Fruit fly (Drosophila melanogaster) whole organism, embryonic: ENCODE results near the gene Sc2.

Experiments used
- CG14710 ChIP-seq: fragments of 200-800 bp; sonication (Bioruptor generic); optimal IDR thresholded peaks from 3 replicates; lab custom pipeline; 2019; ENCODE audit warnings: missing biosample characterization, mild to moderate bottlenecking, missing genetic modification characterization, moderate library complexity
- CG14860 ChIP-seq: fragments of 200-800 bp; sonication (Bioruptor generic); IDR thresholded peaks from 3 replicates; pipeline ENCODE4 v1.3.6; 2022; ENCODE audit warnings: missing biosample characterization, missing genetic modification characterization; ENCODE audit not compliant: partially characterized antibody
- CG15514 ChIP-seq: fragments of 200-800 bp; sonication (Bioruptor generic); optimal IDR thresholded peaks from 3 replicates; lab custom pipeline; 2017; ENCODE audit warnings: missing biosample characterization, missing genetic modification characterization, mild to moderate bottlenecking, moderate library complexity, missing genetic modification reagents
- CG16813 ChIP-seq: fragments of 200-800 bp; sonication (Bioruptor generic); IDR thresholded peaks from 3 replicates; pipeline ENCODE4 v1.3.6; 2022; ENCODE audit warnings: missing biosample characterization, missing genetic modification characterization; ENCODE audit not compliant: partially characterized antibody
- CG17568 ChIP-seq: fragments of 200-800 bp; sonication (Bioruptor generic); optimal IDR thresholded peaks from 2 replicates; lab custom pipeline; 2018; ENCODE audit warnings: missing biosample characterization, mild to moderate bottlenecking, missing genetic modification characterization, moderate library complexity
- CG18599 ChIP-seq: fragments of 200-800 bp; sonication (Bioruptor generic); optimal IDR thresholded peaks from 3 replicates; lab custom pipeline; 2017; ENCODE audit warnings: missing biosample characterization, missing genetic modification characterization, mild to moderate bottlenecking, moderate library complexity, missing genetic modification reagents
- CG2712 ChIP-seq: fragments of 200-800 bp; optimal IDR thresholded peaks from 3 replicates; lab custom pipeline; 2019; ENCODE audit warnings: missing biosample characterization, mild to moderate bottlenecking, missing genetic modification characterization, moderate library complexity
- CG4617 ChIP-seq: fragments of 200-800 bp; sonication (Bioruptor generic); optimal IDR thresholded peaks from 3 replicates; lab custom pipeline; 2016; ENCODE audit warnings: missing biosample characterization, missing genetic modification characterization, borderline replicate concordance
- CG7963 ChIP-seq: fragments of 200-800 bp; sonication (Bioruptor generic); IDR thresholded peaks from 3 replicates; pipeline ENCODE4 v1.3.6; 2022; ENCODE audit warnings: missing biosample characterization, missing genetic modification characterization; ENCODE audit not compliant: partially characterized antibody
- CG9215 ChIP-seq: fragments of 200-800 bp; sonication (Bioruptor generic); IDR thresholded peaks from 2 replicates; pipeline ENCODE4 v1.3.6; 2022; ENCODE audit warnings: missing biosample characterization, missing genetic modification characterization
- CG9437 ChIP-seq: fragments of 200-800 bp; sonication (Bioruptor generic); optimal IDR thresholded peaks from 2 replicates; lab custom pipeline; 2018; ENCODE audit warnings: missing biosample characterization, mild to moderate bottlenecking, missing genetic modification characterization
- CHES-1-like ChIP-seq: fragments of 200-800 bp; sonication (Bioruptor generic); optimal IDR thresholded peaks from 2 replicates; lab custom pipeline; 2016; ENCODE audit warnings: missing biosample characterization, missing genetic modification characterization
- D19B ChIP-seq: fragments of 200-800 bp; sonication (Bioruptor generic); optimal IDR thresholded peaks from 2 replicates; lab custom pipeline; 2017; ENCODE audit warnings: missing biosample characterization, mild to moderate bottlenecking, missing genetic modification characterization
- Dll ChIP-seq: fragments of 200-800 bp; sonication (Bioruptor generic); IDR thresholded peaks from 4 replicates; pipeline ENCODE4 v1.3.6; 2022; ENCODE audit warnings: missing biosample characterization, missing genetic modification characterization; ENCODE audit not compliant: partially characterized antibody
- Doc3 ChIP-seq: fragments of 200-800 bp; sonication (Bioruptor generic); IDR thresholded peaks from 3 replicates; pipeline ENCODE4 v1.3.6; 2022; ENCODE audit warnings: missing biosample characterization, missing genetic modification characterization; ENCODE audit not compliant: partially characterized antibody
- E2f2 ChIP-seq: fragments of 200-800 bp; sonication (Bioruptor generic); IDR thresholded peaks from 2 replicates; pipeline ENCODE4 v1.3.6; 2022; ENCODE audit warnings: missing biosample characterization, missing genetic modification characterization
- Ets97D ChIP-seq: fragments of 200-800 bp; sonication (Bioruptor generic); optimal IDR thresholded peaks from 3 replicates; lab custom pipeline; 2016; ENCODE audit warnings: missing biosample characterization, missing genetic modification characterization
- Fer2 ChIP-seq: fragments of 200-800 bp; sonication (Bioruptor generic); optimal IDR thresholded peaks from 2 replicates; lab custom pipeline; 2018; ENCODE audit warnings: missing biosample characterization, mild to moderate bottlenecking, missing genetic modification characterization, moderate library complexity
- MESR4 ChIP-seq: fragments of 200-800 bp; sonication (Bioruptor generic); optimal IDR thresholded peaks from 2 replicates; lab custom pipeline; 2018; ENCODE audit warnings: missing biosample characterization, mild to moderate bottlenecking, missing genetic modification characterization, moderate library complexity
- Mad ChIP-seq: fragments of 200-800 bp; sonication (Bioruptor generic); optimal IDR thresholded peaks from 2 replicates; lab custom pipeline; 2016; ENCODE audit warnings: missing biosample characterization, missing genetic modification characterization
- Med ChIP-seq: fragments of 200-800 bp; sonication (Bioruptor generic); peaks from one replicate; lab custom pipeline; 2016; ENCODE audit warnings: missing biosample characterization, missing genetic modification characterization, mild to moderate bottlenecking, inconsistent platforms, moderate library complexity
- Pdp1 ChIP-seq, 2 experiments: fragments of 200-800 bp; sonication (Bioruptor generic); optimal IDR thresholded peaks; 3 replicates each; lab custom pipeline; 2016; ENCODE audit warnings: missing biosample characterization in 2 of 2, missing genetic modification characterization in 2 of 2, mild to moderate bottlenecking in 1 of 2, moderate library complexity in 1 of 2
- Ptx1 ChIP-seq: fragments of 200-800 bp; sonication (Bioruptor generic); IDR thresholded peaks from 2 replicates; pipeline ENCODE4 v1.3.6; 2022; ENCODE audit warnings: missing biosample characterization, missing genetic modification characterization
- Rfx ChIP-seq: fragments of 200-800 bp; sonication (Bioruptor generic); IDR thresholded peaks from 2 replicates; pipeline ENCODE4 v1.3.6; 2022; ENCODE audit warnings: missing biosample characterization, missing genetic modification characterization
- Scr ChIP-seq: fragments of 200-800 bp; sonication (Bioruptor generic); IDR thresholded peaks from 2 replicates; pipeline ENCODE4 v1.3.6; 2022; ENCODE audit warnings: missing biosample characterization, missing genetic modification characterization; ENCODE audit not compliant: partially characterized antibody
- Sin3A ChIP-seq: fragments of >200 bp; optimal IDR thresholded peaks from 2 replicates; lab custom pipeline; 2018
- Sry-δ ChIP-seq: fragments of 200-800 bp; sonication (Bioruptor generic); optimal IDR thresholded peaks from 2 replicates; lab custom pipeline; 2016; ENCODE audit warnings: missing biosample characterization, missing genetic modification characterization
- amos ChIP-seq: fragments of 200-800 bp; sonication (Bioruptor generic); IDR thresholded peaks from 2 replicates; pipeline ENCODE4 v1.3.6; 2022; ENCODE audit warnings: missing biosample characterization, missing genetic modification characterization; ENCODE audit not compliant: partially characterized antibody
- bbx ChIP-seq: fragments of 200-800 bp; sonication (Bioruptor generic); IDR thresholded peaks from 2 replicates; pipeline ENCODE4 v1.3.6; 2022; ENCODE audit warnings: missing biosample characterization, missing genetic modification characterization; ENCODE audit not compliant: partially characterized antibody
- bigmax ChIP-seq: fragments of 200-800 bp; sonication (Bioruptor generic); optimal IDR thresholded peaks from 2 replicates; lab custom pipeline; 2018; ENCODE audit warnings: missing biosample characterization, mild to moderate bottlenecking, missing genetic modification characterization
- bsh ChIP-seq, 2 experiments: fragments of 200-800 bp; sonication (Bioruptor generic); optimal IDR thresholded peaks; 2 replicates each; lab custom pipeline; 2017 to 2018; ENCODE audit warnings: mild to moderate bottlenecking in 2 of 2, missing biosample characterization in 2 of 2, missing genetic modification characterization in 2 of 2, moderate library complexity in 1 of 2
- btn ChIP-seq: fragments of 200-800 bp; sonication (Bioruptor generic); optimal IDR thresholded peaks from 2 replicates; lab custom pipeline; 2016; ENCODE audit warnings: missing biosample characterization, missing genetic modification characterization
- crp ChIP-seq, 2 experiments: fragments of 200-800 bp; sonication (Bioruptor generic); optimal IDR thresholded peaks; 2 replicates in 1 of 2; 3 replicates in 1 of 2; lab custom pipeline; 2017; ENCODE audit warnings: missing biosample characterization in 2 of 2, missing genetic modification characterization in 2 of 2, mild to moderate bottlenecking in 1 of 2, moderate library complexity in 1 of 2
- dpn ChIP-seq, 2 experiments: fragments of 200-800 bp; sonication (Bioruptor generic); optimal IDR thresholded peaks; 3 replicates each; lab custom pipeline; 2016; ENCODE audit warnings: missing biosample characterization in 2 of 2, missing genetic modification characterization in 2 of 2
- gfzf ChIP-seq: fragments of 200-800 bp; sonication (Bioruptor generic); optimal IDR thresholded peaks from 2 replicates; lab custom pipeline; 2016; ENCODE audit warnings: missing biosample characterization, mild to moderate bottlenecking, missing genetic modification characterization, moderate library complexity
- hbn ChIP-seq: fragments of 200-800 bp; sonication (Bioruptor generic); IDR thresholded peaks from 2 replicates; pipeline ENCODE4 v1.3.6; 2022; ENCODE audit warnings: missing biosample characterization, missing genetic modification characterization; ENCODE audit not compliant: partially characterized antibody
- her ChIP-seq: fragments of 200-800 bp; sonication (Bioruptor generic); optimal IDR thresholded peaks from 2 replicates; lab custom pipeline; 2016; ENCODE audit warnings: missing biosample characterization, missing genetic modification characterization
- hkb ChIP-seq, 2 experiments: fragments of 200-800 bp in 1 of 2; fragments of >200 bp in 1 of 2; sonication (Bioruptor generic) in 1 of 2; IDR thresholded peaks in 1 of 2; optimal IDR thresholded peaks in 1 of 2; 2 replicates each; pipeline versions ENCODE4 v1.3.6 to Lab custom; 2017 to 2022; ENCODE audit warnings: missing biosample characterization in 1 of 2, missing genetic modification characterization in 1 of 2
- jing ChIP-seq: fragments of 200-800 bp; sonication (Bioruptor generic); optimal IDR thresholded peaks from 2 replicates; lab custom pipeline; 2018; ENCODE audit warnings: missing biosample characterization, mild to moderate bottlenecking, missing genetic modification characterization
- lilli ChIP-seq: fragments of 200-800 bp; sonication (Bioruptor generic); optimal IDR thresholded peaks from 3 replicates; lab custom pipeline; 2016; ENCODE audit warnings: missing biosample characterization, missing genetic modification characterization
- nerfin-2 ChIP-seq: fragments of 200-800 bp; sonication (Bioruptor generic); IDR thresholded peaks from 2 replicates; pipeline ENCODE4 v1.3.6; 2022; ENCODE audit warnings: missing biosample characterization, missing genetic modification characterization; ENCODE audit not compliant: partially characterized antibody
- onecut ChIP-seq: fragments of 200-800 bp; sonication (Bioruptor generic); IDR thresholded peaks from 2 replicates; pipeline ENCODE4 v1.3.6; 2022; ENCODE audit warnings: missing biosample characterization, missing genetic modification characterization
- pzg ChIP-seq: fragments of 200-800 bp; sonication (Bioruptor generic); optimal IDR thresholded peaks from 3 replicates; lab custom pipeline; 2018; ENCODE audit warnings: missing biosample characterization, mild to moderate bottlenecking, missing genetic modification characterization, moderate library complexity
- sob ChIP-seq: fragments of 200-800 bp; sonication (Bioruptor generic); IDR thresholded peaks from 2 replicates; pipeline ENCODE4 v1.3.6; 2022; ENCODE audit warnings: missing biosample characterization, missing genetic modification characterization

Sc2 gene

dm6 chr3L:3908838-3909810 lies 5.8 kb downstream of the Sc2 start (continued):
- TF ChIP-seq bbx (GFP tag; lab: Robert Waterston, UW) (peak; percentile 75), CG2712 (tag; lab: Kevin White, UChicago) (peak; percentile 40), MESR4 (peak; percentile 79), crp (GFP tag; optimal IDR thresholded peaks at IDR 0.05; lab: Kevin White, UChicago) (peak in 1 of 2 experiments; percentile 41), D19B (GFP tag; lab: Kevin White, UChicago) (peak; percentile 76), Doc3 (GFP tag; lab: Robert Waterston, UW) (peak; percentile 51; the same call in 2 of the 3 replicates), CG14860 (peak; percentile 35; the same call in 1 of the 3 replicates), sob (GFP tag; lab: Robert Waterston, UW) (peak; percentile 8; the same call in 1 of the 2 replicates), CG18599 (GFP tag; lab: Kevin White, UChicago) (no peak), bigmax (peak; percentile 90), CHES-1-like (GFP tag; lab: Kevin White, UChicago) (peak; percentile 2), Sry-δ (peak; percentile 90), pzg (GFP tag; lab: Kevin White, UChicago) (peak; percentile 79), E2f2 (GFP tag; lab: Robert Waterston, UW) (peak; percentile 75), CG7963 (GFP tag; lab: Robert Waterston, UW) (peak; percentile 43; the same call in 1 of the 3 replicates), CG17568 (GFP tag; lab: Kevin White, UChicago) (peak; percentile 8), Sin3A (peak; percentile 35), bsh (GFP tag; optimal IDR thresholded peaks at IDR 0.05; lab: Kevin White, UChicago) (no peak), Rfx (GFP tag; lab: Robert Waterston, UW) (0 out of 2 replicates have a peak, but pooled peaks have one; percentile 6), Ptx1 (GFP tag; lab: Robert Waterston, UW) (no peak), hbn (GFP tag; lab: Robert Waterston, UW) (peak; percentile 56; the same call in 1 of the 2 replicates), Ets97D (GFP tag; lab: Kevin White, UChicago) (peak; percentile 32), Dll (GFP tag; lab: Robert Waterston, UW) (peak; percentile 64; the same call in 2 of the 4 replicates), CG4617 (GFP tag; lab: Kevin White, UChicago) (peak; percentile 69), CG9437 (GFP tag; lab: Kevin White, UChicago) (peak; percentile 24), Med (peak; percentile 76), CG16813 (GFP tag; lab: Robert Waterston, UW) (peak; percentile 55; the same call in 2 of the 3 replicates), amos (peak; percentile 61; the same call in 1 of the 2 replicates), jing (no peak), onecut (GFP tag; lab: Robert Waterston, UW) (peak; percentile 79), Fer2 (tag; lab: Kevin White, UChicago) (no peak), CG9215 (GFP tag; lab: Robert Waterston, UW) (no peak), her (GFP tag; lab: Kevin White, UChicago) (peak; percentile 99), nerfin-2 (0 out of 2 replicates have a peak, but pooled peaks have one; percentile 51), lilli (peak; percentile 16), btn (no peak), gfzf (GFP tag; lab: Kevin White, UChicago) (peak; percentile 86), CG14710 (tag; lab: Kevin White, UChicago) (peak; percentile 47), hkb (optimal IDR thresholded peaks at IDR 0.05; lab: Kevin White, UChicago) (no peak), hkb (GFP tag; IDR thresholded peaks at IDR 0.05; lab: Robert Waterston, UW) (0 out of 2 replicates have a peak, but pooled peaks have one; percentile 11), CG15514 (GFP tag; lab: Kevin White, UChicago) (peak; percentile 52), Scr (GFP tag; lab: Robert Waterston, UW) (peak; percentile 55), dpn (GFP tag; optimal IDR thresholded peaks at IDR 0.05; lab: Kevin White, UChicago) (peak in 1 of 2 experiments; percentile 18), Pdp1 (GFP tag; optimal IDR thresholded peaks at IDR 0.05; lab: Kevin White, UChicago) (peak in 1 of 2 experiments; percentile 97), Mad (GFP tag; lab: Kevin White, UChicago) (peak; percentile 1)
